Worm (Caenorhabditis elegans) whole organism, L1 larva: ENCODE data around the gene R166.3.

Experiments used
- C04F5.9 ChIP-seq: sonication (generic microtip); optimal IDR thresholded peaks from 2 replicates; lab custom pipeline; 2016; ENCODE audit warnings: missing genetic modification characterization, missing compliant biosample characterization
- C16A3.4 ChIP-seq: fragments of 150-350 bp; optimal IDR thresholded peaks from 2 replicates; lab custom pipeline; 2014; ENCODE audit warnings: missing biosample characterization, missing genetic modification characterization
- aha-1 ChIP-seq: fragments of 150-350 bp; optimal IDR thresholded peaks from 2 replicates; lab custom pipeline; 2014; ENCODE audit warnings: missing biosample characterization, missing genetic modification characterization
- alr-1 ChIP-seq: fragments of 200-800 bp; sonication (Bioruptor generic); optimal IDR thresholded peaks from 2 replicates; lab custom pipeline; 2018; ENCODE audit warnings: borderline replicate concordance, mild to moderate bottlenecking, missing genetic modification characterization, missing compliant biosample characterization
- aly-2 ChIP-seq: fragments of 150-350 bp; optimal IDR thresholded peaks from 2 replicates; lab custom pipeline; 2014; ENCODE audit warnings: missing biosample characterization, missing genetic modification characterization
- ama-1 ChIP-seq: fragments of 150-350 bp; optimal IDR thresholded peaks from 2 replicates; lab custom pipeline; 2014
- blmp-1 ChIP-seq: fragments of 150-350 bp; optimal IDR thresholded peaks from 2 replicates; lab custom pipeline; 2014; ENCODE audit warnings: missing biosample characterization, missing genetic modification characterization
- ceh-8 ChIP-seq: fragments of 200-800 bp; sonication (Bioruptor generic); optimal IDR thresholded peaks from 2 replicates; lab custom pipeline; 2018; ENCODE audit warnings: mild to moderate bottlenecking, missing genetic modification characterization, moderate library complexity, missing compliant biosample characterization
- ceh-82 ChIP-seq, 3 experiments: fragments of 150-350 bp in 1 of 3; sonication (generic microtip) in 2 of 3; optimal IDR thresholded peaks; 2 replicates each; lab custom pipeline; 2014 to 2017; ENCODE audit warnings: missing biosample characterization in 3 of 3, missing genetic modification characterization in 3 of 3
- ceh-90 ChIP-seq: sonication (generic microtip); optimal IDR thresholded peaks from 2 replicates; lab custom pipeline; 2016; ENCODE audit warnings: missing genetic modification characterization, missing compliant biosample characterization
- ces-1 ChIP-seq: fragments of 150-350 bp; optimal IDR thresholded peaks from 2 replicates; lab custom pipeline; 2014; ENCODE audit warnings: missing biosample characterization, missing genetic modification reagents, missing genetic modification characterization
- dsc-1 ChIP-seq: sonication (generic microtip); optimal IDR thresholded peaks from 2 replicates; lab custom pipeline; 2016; ENCODE audit warnings: mild to moderate bottlenecking, missing genetic modification characterization, missing compliant biosample characterization
- efl-1 ChIP-seq, 4 experiments: fragments of 150-350 bp; optimal IDR thresholded peaks in 3 of 4; peaks in 1 of 4; 1 replicate in 1 of 4; 2 replicates in 3 of 4; lab custom pipeline; 2014; ENCODE audit warnings: missing biosample characterization in 2 of 4, missing genetic modification characterization in 2 of 4, missing genetic modification reagents in 2 of 4
- egl-13 ChIP-seq: sonication (generic microtip); optimal IDR thresholded peaks from 2 replicates; lab custom pipeline; 2016; ENCODE audit warnings: missing genotype, missing genetic modification reagents, missing genetic modification characterization, missing compliant biosample characterization
- elt-2 ChIP-seq: sonication (generic microtip); optimal IDR thresholded peaks from 2 replicates; lab custom pipeline; 2016; ENCODE audit warnings: missing genetic modification characterization, mild to moderate bottlenecking, inconsistent platforms, missing compliant biosample characterization, missing genetic modification reagents
- ets-5 ChIP-seq: fragments of 200-800 bp; sonication (Bioruptor generic); IDR thresholded peaks from 2 replicates; pipeline ENCODE4 v1.3.6; 2022; ENCODE audit warnings: missing genetic modification characterization, missing compliant biosample characterization
- fkh-10 ChIP-seq: sonication (generic microtip); optimal IDR thresholded peaks from 2 replicates; lab custom pipeline; 2017; ENCODE audit warnings: missing biosample characterization, missing genetic modification reagents, missing genetic modification characterization
- fkh-8 ChIP-seq: sonication (generic microtip); optimal IDR thresholded peaks from 2 replicates; lab custom pipeline; 2016; ENCODE audit warnings: mild to moderate bottlenecking, missing genetic modification characterization, missing compliant biosample characterization
- hlh-4 ChIP-seq: sonication (generic microtip); optimal IDR thresholded peaks from 2 replicates; lab custom pipeline; 2016; ENCODE audit warnings: mild to moderate bottlenecking, missing genetic modification characterization, missing compliant biosample characterization
- irx-1 ChIP-seq: sonication (generic microtip); optimal IDR thresholded peaks from 2 replicates; lab custom pipeline; 2016; ENCODE audit warnings: missing genetic modification characterization, missing compliant biosample characterization
- isw-1 ChIP-seq: fragments of 200-800 bp; sonication (Bioruptor generic); IDR thresholded peaks from 2 replicates; pipeline ENCODE4 v1.3.6; 2022; ENCODE audit warnings: missing genetic modification characterization, missing compliant biosample characterization
- lin-14 ChIP-seq: fragments of 200-800 bp; sonication (Bioruptor generic); optimal IDR thresholded peaks from 2 replicates; lab custom pipeline; 2018; ENCODE audit warnings: mild to moderate bottlenecking, missing genetic modification characterization, moderate library complexity, missing compliant biosample characterization
- lsy-2 ChIP-seq, 2 experiments: fragments of 150-350 bp; optimal IDR thresholded peaks; 2 replicates each; lab custom pipeline; 2014; ENCODE audit warnings: missing biosample characterization in 2 of 2, missing genetic modification characterization in 2 of 2
- mef-2 ChIP-seq: fragments of 150-350 bp; optimal IDR thresholded peaks from 2 replicates; lab custom pipeline; 2014; ENCODE audit warnings: missing biosample characterization, missing genetic modification characterization
- mep-1 ChIP-seq: fragments of 150-350 bp; optimal IDR thresholded peaks from 2 replicates; lab custom pipeline; 2014; ENCODE audit warnings: missing biosample characterization, missing genetic modification characterization
- nhr-12 ChIP-seq: sonication (generic microtip); optimal IDR thresholded peaks from 2 replicates; lab custom pipeline; 2017; ENCODE audit warnings: missing biosample characterization, missing genetic modification characterization
- nhr-19 ChIP-seq: fragments of 200-800 bp; sonication (Bioruptor generic); conservative IDR thresholded peaks from 2 replicates; pipeline ENCODE4 v1.3.6; 2022; ENCODE audit warnings: missing genetic modification characterization, missing compliant biosample characterization
- nhr-237 ChIP-seq: fragments of 150-350 bp; optimal IDR thresholded peaks from 2 replicates; lab custom pipeline; 2014; ENCODE audit warnings: missing biosample characterization, missing genetic modification characterization
- nhr-71 ChIP-seq: sonication (generic microtip); optimal IDR thresholded peaks from 2 replicates; lab custom pipeline; 2016; ENCODE audit warnings: mild to moderate bottlenecking, missing genetic modification characterization, moderate library complexity, missing compliant biosample characterization
- nhr-85 ChIP-seq: sonication (generic microtip); peaks from one replicate; lab custom pipeline; 2016; ENCODE audit warnings: missing genetic modification characterization, inconsistent platforms, missing compliant biosample characterization
- pax-3 ChIP-seq: fragments of 200-800 bp; sonication (Bioruptor generic); optimal IDR thresholded peaks from 2 replicates; lab custom pipeline; 2018; ENCODE audit warnings: mild to moderate bottlenecking, missing genetic modification characterization, moderate library complexity, missing compliant biosample characterization
- pqm-1 ChIP-seq: sonication (generic microtip); optimal IDR thresholded peaks from 3 replicates; lab custom pipeline; 2017; ENCODE audit warnings: missing biosample characterization, missing genetic modification characterization
- rnt-1 ChIP-seq: sonication (generic microtip); optimal IDR thresholded peaks from 2 replicates; lab custom pipeline; 2016; ENCODE audit warnings: mild to moderate bottlenecking, missing genetic modification characterization, moderate library complexity, missing compliant biosample characterization
- snpc-4 ChIP-seq: fragments of 150-350 bp; optimal IDR thresholded peaks from 2 replicates; lab custom pipeline; 2014; ENCODE audit warnings: missing biosample characterization, missing genetic modification characterization
- snu-23 ChIP-seq: sonication (generic microtip); optimal IDR thresholded peaks from 2 replicates; lab custom pipeline; 2016; ENCODE audit warnings: missing genetic modification characterization, missing compliant biosample characterization
- sox-4 ChIP-seq: sonication (generic microtip); optimal IDR thresholded peaks from 2 replicates; lab custom pipeline; 2016; ENCODE audit warnings: missing genetic modification characterization, missing compliant biosample characterization
- sptf-1 ChIP-seq: fragments of 150-350 bp; optimal IDR thresholded peaks from 2 replicates; lab custom pipeline; 2014; ENCODE audit warnings: missing biosample characterization, missing genetic modification characterization
- tbx-2 ChIP-seq: sonication (generic microtip); optimal IDR thresholded peaks from 2 replicates; lab custom pipeline; 2016; ENCODE audit warnings: missing genetic modification characterization, missing compliant biosample characterization
- unc-86 ChIP-seq: sonication (generic microtip); optimal IDR thresholded peaks from 2 replicates; lab custom pipeline; 2016; ENCODE audit warnings: missing genetic modification characterization, missing compliant biosample characterization
- vab-15 ChIP-seq: sonication (generic microtip); optimal IDR thresholded peaks from 2 replicates; lab custom pipeline; 2017; ENCODE audit warnings: missing genotype, mild to moderate bottlenecking, missing genetic modification characterization, missing compliant biosample characterization
- zip-4 ChIP-seq: fragments of 200-800 bp; sonication (Bioruptor generic); optimal IDR thresholded peaks from 2 replicates; lab custom pipeline; 2018; ENCODE audit warnings: mild to moderate bottlenecking, missing genetic modification characterization, moderate library complexity, missing compliant biosample characterization
- ztf-11 ChIP-seq, 2 experiments: sonication (generic microtip); optimal IDR thresholded peaks; 2 replicates each; lab custom pipeline; 2016 to 2017; ENCODE audit warnings: missing genetic modification characterization in 2 of 2, missing biosample characterization in 1 of 2, missing compliant biosample characterization in 1 of 2
- ztf-4 ChIP-seq: fragments of 150-350 bp; optimal IDR thresholded peaks from 2 replicates; lab custom pipeline; 2014; ENCODE audit warnings: missing biosample characterization, missing genetic modification characterization

Gene R166.3

ce11 chrII:10550872-10551647 lies 11.9 kb upstream of the R166.3 start (continued):
- TF ChIP-seq ceh-8 (GFP tag; lab: Kevin White, UChicago) (peak; percentile 63), nhr-19 (GFP tag; lab: Robert Waterston, UW) (0 out of 2 replicates have a peak, but pooled peaks have one; percentile 19), ama-1 (lab: Kevin White, UChicago) (peak; percentile 25)

ce11 chrII:10550173-10550572 lies 11.0 kb upstream of the R166.3 start:
- TF ChIP-seq ceh-90 (tag; lab: Kevin White, UChicago) = no peak
- peak in 1 of 3 experiments; percentile 12 for TF ChIP-seq ceh-82 (tag; optimal IDR thresholded peaks at IDR 0.05; lab: Kevin White, UChicago)
- TF ChIP-seq fkh-10 (GFP tag; lab: Kevin White, UChicago) = peak; percentile 12
- TF ChIP-seq snpc-4 (tag; lab: Kevin White, UChicago) = no peak
- TF ChIP-seq lin-14 (GFP tag; lab: Kevin White, UChicago) = peak; percentile 57
- no peak for TF ChIP-seq nhr-12 (tag; lab: Kevin White, UChicago)
- no peak for TF ChIP-seq rnt-1 (tag; lab: Kevin White, UChicago)
- peak in 1 of 2 experiments; percentile 44 for TF ChIP-seq lsy-2 (tag; optimal IDR thresholded peaks at IDR 0.05; lab: Kevin White, UChicago)
- TF ChIP-seq ama-1 (lab: Kevin White, UChicago) = peak; percentile 21
- peak; percentile 94 for TF ChIP-seq sptf-1
- TF ChIP-seq zip-4 (GFP tag; lab: Kevin White, UChicago) = no peak
- TF ChIP-seq snu-23 (GFP tag; lab: Kevin White, UChicago) = peak; percentile 10
- TF ChIP-seq unc-86 (tag; lab: Kevin White, UChicago) = peak; percentile 4
- peak; percentile 15 for TF ChIP-seq nhr-85 (tag; lab: Kevin White, UChicago)
- TF ChIP-seq, all 84 proteins: peak for 9

- TF ChIP-seq vab-15 (no peak), nhr-19 (GFP tag; lab: Robert Waterston, UW) (peak; percentile 76), sptf-1 (no peak), C16A3.4 (tag; lab: Kevin White, UChicago) (peak; percentile 85), pax-3 (tag; lab: Kevin White, UChicago) (peak; percentile 66), alr-1 (tag; lab: Kevin White, UChicago) (no peak), snu-23 (GFP tag; lab: Kevin White, UChicago) (peak; percentile 94), ets-5 (GFP tag; lab: Robert Waterston, UW) (0 out of 2 replicates have a peak, but pooled peaks have one; percentile 5), isw-1 (GFP tag; lab: Robert Waterston, UW) (peak; percentile 59), zip-4 (GFP tag; lab: Kevin White, UChicago) (no peak), lin-14 (GFP tag; lab: Kevin White, UChicago) (peak; percentile 96), nhr-85 (tag; lab: Kevin White, UChicago) (peak; percentile 92), fkh-8 (tag; lab: Kevin White, UChicago) (peak; percentile 95), efl-1 (optimal IDR thresholded peaks at IDR 0.05; lab: Kevin White, UChicago) (peak; percentile 71 to 82), efl-1 (GFP tag; optimal IDR thresholded peaks at IDR 0.05 in 1 of 2; lab: Kevin White, UChicago) (peak; percentile 44 to 92), nhr-237 (tag; lab: Kevin White, UChicago) (peak; percentile 48), nhr-71 (tag; lab: Kevin White, UChicago) (peak; percentile 96), pqm-1 (no peak), ztf-11 (tag; optimal IDR thresholded peaks at IDR 0.05; lab: Kevin White, UChicago) (peak in 1 of 2 experiments; percentile 72), C04F5.9 (peak; percentile 19), blmp-1 (peak; percentile 46), egl-13 (tag; lab: Kevin White, UChicago) (peak; percentile 49), nhr-12 (tag; lab: Kevin White, UChicago) (no peak), aha-1 (tag; lab: Kevin White, UChicago) (no peak), dsc-1 (tag; lab: Kevin White, UChicago) (peak; percentile 57), mep-1 (tag; lab: Kevin White, UChicago) (peak; percentile 48), sox-4 (tag; lab: Kevin White, UChicago) (peak; percentile 36), elt-2 (tag; lab: Kevin White, UChicago) (peak; percentile 47), mef-2 (peak; percentile 45), aly-2 (peak; percentile 16), rnt-1 (tag; lab: Kevin White, UChicago) (peak; percentile 84), hlh-4 (tag; lab: Kevin White, UChicago) (no peak), ztf-4 (peak; percentile 87), ces-1 (GFP tag; lab: Kevin White, UChicago) (no peak), tbx-2 (peak; percentile 83), irx-1 (peak; percentile 34)
Observed at ce11 chrII:10548778-10549671, 9.9 kb upstream of the R166.3 start.
